Fruit fly (Drosophila melanogaster) whole organism, embryonic: ENCODE results near the gene scrib.
A peak's percentile ranks its signal among the peaks of the same experiment; 100 is the strongest.

ENCODE experiments used
- Bgb ChIP-seq: fragments of 200-800 bp; sonication (Bioruptor generic); IDR thresholded peaks from 2 replicates; pipeline ENCODE4 v1.3.6; 2022; ENCODE audit warnings: missing biosample characterization, missing genetic modification characterization; ENCODE audit not compliant: partially characterized antibody
- BtbVII ChIP-seq: fragments of 200-800 bp; sonication (Bioruptor generic); optimal IDR thresholded peaks from 3 replicates; lab custom pipeline; 2017; ENCODE audit warnings: missing biosample characterization, mild to moderate bottlenecking, missing genetic modification characterization
- CG1024 ChIP-seq: fragments of 200-800 bp; sonication (Bioruptor generic); IDR thresholded peaks from 2 replicates; pipeline ENCODE4 v1.3.6; 2022; ENCODE audit warnings: missing biosample characterization, missing genetic modification characterization
- CG10543 ChIP-seq: fragments of 200-800 bp; sonication (Bioruptor generic); optimal IDR thresholded peaks from 3 replicates; lab custom pipeline; 2017; ENCODE audit warnings: missing biosample characterization, mild to moderate bottlenecking, missing genetic modification characterization, moderate library complexity
- CG11504 ChIP-seq: fragments of 200-800 bp; sonication (Bioruptor generic); optimal IDR thresholded peaks from 3 replicates; lab custom pipeline; 2019; ENCODE audit warnings: missing biosample characterization, mild to moderate bottlenecking, missing genetic modification characterization, moderate library complexity
- CG11696 ChIP-seq: fragments of 200-800 bp; sonication (Bioruptor generic); IDR thresholded peaks from 2 replicates; pipeline ENCODE4 v1.3.6; 2022; ENCODE audit warnings: missing biosample characterization, missing genetic modification characterization
- CG12104 ChIP-seq: fragments of 200-800 bp; sonication (Bioruptor generic); optimal IDR thresholded peaks from 3 replicates; lab custom pipeline; 2016; ENCODE audit warnings: missing biosample characterization, missing genetic modification characterization
- CG12391 ChIP-seq: fragments of 200-800 bp; sonication (Bioruptor generic); optimal IDR thresholded peaks from 3 replicates; lab custom pipeline; 2018; ENCODE audit warnings: missing biosample characterization, mild to moderate bottlenecking, missing genetic modification characterization, moderate library complexity
- CG15514 ChIP-seq: fragments of 200-800 bp; sonication (Bioruptor generic); optimal IDR thresholded peaks from 3 replicates; lab custom pipeline; 2017; ENCODE audit warnings: missing biosample characterization, missing genetic modification characterization, mild to moderate bottlenecking, moderate library complexity, missing genetic modification reagents
- CG17186 ChIP-seq: fragments of 200-800 bp; sonication (Bioruptor generic); optimal IDR thresholded peaks from 3 replicates; lab custom pipeline; 2017; ENCODE audit warnings: missing biosample characterization, missing genetic modification reagents, missing genetic modification characterization
- CG18011 ChIP-seq: fragments of 200-800 bp; sonication (Bioruptor generic); optimal IDR thresholded peaks from 2 replicates; lab custom pipeline; 2017; ENCODE audit warnings: missing biosample characterization, missing genetic modification characterization, mild to moderate bottlenecking, moderate library complexity, missing genotype
- CG2199 ChIP-seq: fragments of 200-800 bp; sonication (Bioruptor generic); IDR thresholded peaks from 3 replicates; pipeline ENCODE4 v1.3.6; 2022; ENCODE audit warnings: missing biosample characterization, missing genetic modification characterization
- CG2712 ChIP-seq: fragments of 200-800 bp; optimal IDR thresholded peaks from 3 replicates; lab custom pipeline; 2019; ENCODE audit warnings: missing biosample characterization, mild to moderate bottlenecking, missing genetic modification characterization, moderate library complexity
- CG2889 ChIP-seq: fragments of 200-800 bp; sonication (Bioruptor generic); IDR thresholded peaks from 3 replicates; pipeline ENCODE4 v1.3.6; 2022; ENCODE audit warnings: missing biosample characterization, missing genetic modification characterization
- CG3065 ChIP-seq: fragments of 200-800 bp; sonication (Bioruptor generic); optimal IDR thresholded peaks from 2 replicates; lab custom pipeline; 2016; ENCODE audit warnings: missing biosample characterization, missing genetic modification characterization
- CG34376 ChIP-seq: fragments of 200-800 bp; sonication (Bioruptor generic); optimal IDR thresholded peaks from 2 replicates; lab custom pipeline; 2018; ENCODE audit warnings: missing biosample characterization, mild to moderate bottlenecking, missing genetic modification characterization
- CG3838 ChIP-seq: fragments of 200-800 bp; sonication (Bioruptor generic); optimal IDR thresholded peaks from 3 replicates; lab custom pipeline; 2016; ENCODE audit warnings: missing biosample characterization, missing genetic modification characterization
- CG4360 ChIP-seq: fragments of 200-800 bp; sonication (Bioruptor generic); IDR thresholded peaks from 2 replicates; pipeline ENCODE4 v1.3.6; 2022; ENCODE audit warnings: missing biosample characterization, missing genetic modification characterization
- CG4854 ChIP-seq: fragments of 200-800 bp; sonication (Bioruptor generic); optimal IDR thresholded peaks from 2 replicates; lab custom pipeline; 2016; ENCODE audit warnings: missing biosample characterization, missing genetic modification characterization, inconsistent platforms
- CG7963 ChIP-seq: fragments of 200-800 bp; sonication (Bioruptor generic); IDR thresholded peaks from 3 replicates; pipeline ENCODE4 v1.3.6; 2022; ENCODE audit warnings: missing biosample characterization, missing genetic modification characterization; ENCODE audit not compliant: partially characterized antibody
- CG8765 ChIP-seq: fragments of 200-800 bp; sonication (Bioruptor generic); IDR thresholded peaks from 2 replicates; pipeline ENCODE4 v1.3.6; 2022; ENCODE audit warnings: missing biosample characterization, missing genetic modification characterization
- Dip2 ChIP-seq: fragments of 200-800 bp; sonication (Bioruptor generic); IDR thresholded peaks from 2 replicates; pipeline ENCODE4 v1.3.6; 2022; ENCODE audit warnings: missing biosample characterization, missing genetic modification characterization
- Doc2 ChIP-seq: fragments of 200-800 bp; sonication (Bioruptor generic); IDR thresholded peaks from 2 replicates; pipeline ENCODE4 v1.3.6; 2022; ENCODE audit warnings: missing biosample characterization, missing genetic modification characterization
- ERR ChIP-seq: fragments of 200-800 bp; sonication (Bioruptor generic); optimal IDR thresholded peaks from 2 replicates; lab custom pipeline; 2016; ENCODE audit warnings: missing biosample characterization, missing genetic modification characterization
- Myb ChIP-seq: fragments of 200-800 bp; sonication (Bioruptor generic); optimal IDR thresholded peaks from 2 replicates; lab custom pipeline; 2016; ENCODE audit warnings: missing biosample characterization, missing genetic modification characterization
- Ptx1 ChIP-seq: fragments of 200-800 bp; sonication (Bioruptor generic); IDR thresholded peaks from 2 replicates; pipeline ENCODE4 v1.3.6; 2022; ENCODE audit warnings: missing biosample characterization, missing genetic modification characterization
- Xbp1 ChIP-seq: fragments of 200-800 bp; sonication (Bioruptor generic); optimal IDR thresholded peaks from 3 replicates; lab custom pipeline; 2016; ENCODE audit warnings: missing biosample characterization, mild to moderate bottlenecking, missing genetic modification characterization
- Xrp1 ChIP-seq: fragments of 200-800 bp; sonication (Bioruptor generic); IDR thresholded peaks from 2 replicates; pipeline ENCODE4 v1.3.6; 2022; ENCODE audit warnings: missing biosample characterization, missing genetic modification characterization
- amos ChIP-seq: fragments of 200-800 bp; sonication (Bioruptor generic); IDR thresholded peaks from 2 replicates; pipeline ENCODE4 v1.3.6; 2022; ENCODE audit warnings: missing biosample characterization, missing genetic modification characterization; ENCODE audit not compliant: partially characterized antibody
- bigmax ChIP-seq: fragments of 200-800 bp; sonication (Bioruptor generic); optimal IDR thresholded peaks from 2 replicates; lab custom pipeline; 2018; ENCODE audit warnings: missing biosample characterization, mild to moderate bottlenecking, missing genetic modification characterization
- bsh ChIP-seq, 2 experiments: fragments of 200-800 bp; sonication (Bioruptor generic); optimal IDR thresholded peaks; 2 replicates each; lab custom pipeline; 2017 to 2018; ENCODE audit warnings: mild to moderate bottlenecking in 2 of 2, missing biosample characterization in 2 of 2, missing genetic modification characterization in 2 of 2, moderate library complexity in 1 of 2
- chm ChIP-seq: fragments of 200-800 bp; sonication (Bioruptor generic); IDR thresholded peaks from 2 replicates; pipeline ENCODE4 v1.3.6; 2022; ENCODE audit warnings: missing biosample characterization, missing genetic modification characterization
- en ChIP-seq: fragments of 200-800 bp; sonication (Bioruptor generic); optimal IDR thresholded peaks from 2 replicates; lab custom pipeline; 2016; ENCODE audit warnings: missing biosample characterization, missing genetic modification characterization
- esg ChIP-seq: fragments of 200-800 bp; sonication (Bioruptor generic); conservative IDR thresholded peaks from 2 replicates; pipeline ENCODE4 v1.3.6; 2022; ENCODE audit warnings: missing biosample characterization, missing genetic modification characterization
- eyg ChIP-seq: fragments of 200-800 bp; sonication (Bioruptor generic); optimal IDR thresholded peaks from 3 replicates; lab custom pipeline; 2016; ENCODE audit warnings: missing biosample characterization, missing genetic modification characterization
- inv ChIP-seq: fragments of 200-800 bp; sonication (Bioruptor generic); IDR thresholded peaks from 2 replicates; pipeline ENCODE4 v1.3.6; 2022; ENCODE audit warnings: missing biosample characterization, missing genetic modification characterization; ENCODE audit not compliant: partially characterized antibody
- kni ChIP-seq: fragments of 200-800 bp; sonication (Bioruptor generic); optimal IDR thresholded peaks from 3 replicates; lab custom pipeline; 2017; ENCODE audit warnings: mild to moderate bottlenecking, missing biosample characterization, missing genetic modification reagents, missing genetic modification characterization
- maf-S ChIP-seq: fragments of 200-800 bp; sonication (Bioruptor generic); optimal IDR thresholded peaks from 2 replicates; lab custom pipeline; 2016; ENCODE audit warnings: missing biosample characterization, missing genetic modification characterization
- mam ChIP-seq: fragments of 200-800 bp; sonication (Bioruptor generic); optimal IDR thresholded peaks from 3 replicates; lab custom pipeline; 2016; ENCODE audit warnings: missing biosample characterization, missing genetic modification characterization
- mirr ChIP-seq: fragments of 200-800 bp; sonication (Bioruptor generic); optimal IDR thresholded peaks from 3 replicates; lab custom pipeline; 2018; ENCODE audit warnings: missing biosample characterization, mild to moderate bottlenecking, missing genetic modification characterization
- oc ChIP-seq: fragments of 200-800 bp; sonication (Bioruptor generic); optimal IDR thresholded peaks from 2 replicates; lab custom pipeline; 2018; ENCODE audit warnings: missing biosample characterization, mild to moderate bottlenecking, missing genetic modification characterization, moderate library complexity
- org-1 ChIP-seq: fragments of 200-800 bp; sonication (Bioruptor generic); optimal IDR thresholded peaks from 2 replicates; lab custom pipeline; 2017; ENCODE audit warnings: missing biosample characterization, missing genetic modification characterization
- pros ChIP-seq: fragments of 200-800 bp; sonication (Bioruptor generic); optimal IDR thresholded peaks from 3 replicates; lab custom pipeline; 2019; ENCODE audit warnings: missing biosample characterization, mild to moderate bottlenecking, missing genetic modification characterization, moderate library complexity
- pum ChIP-seq: fragments of 200-800 bp; sonication (Bioruptor generic); optimal IDR thresholded peaks from 2 replicates; lab custom pipeline; 2016; ENCODE audit warnings: missing biosample characterization, missing genetic modification characterization
- sens-2 ChIP-seq: fragments of 200-800 bp; sonication (Bioruptor generic); IDR thresholded peaks from 2 replicates; pipeline ENCODE4 v1.3.6; 2022; ENCODE audit warnings: missing biosample characterization, missing genetic modification characterization
- sima ChIP-seq: fragments of 200-800 bp; sonication (Bioruptor generic); optimal IDR thresholded peaks from 2 replicates; lab custom pipeline; 2016; ENCODE audit warnings: missing biosample characterization, missing genetic modification characterization
- sob ChIP-seq: fragments of 200-800 bp; sonication (Bioruptor generic); IDR thresholded peaks from 2 replicates; pipeline ENCODE4 v1.3.6; 2022; ENCODE audit warnings: missing biosample characterization, missing genetic modification characterization
- tio ChIP-seq: fragments of 200-800 bp; sonication (Bioruptor generic); optimal IDR thresholded peaks from 2 replicates; lab custom pipeline; 2017; ENCODE audit warnings: missing biosample characterization, missing genetic modification characterization, inconsistent platforms
- zfh1 ChIP-seq: fragments of 200-800 bp; sonication (Bioruptor generic); IDR thresholded peaks from 3 replicates; pipeline ENCODE4 v1.3.6; 2022; ENCODE audit warnings: missing biosample characterization, missing genetic modification characterization

scrib gene

DNA sequence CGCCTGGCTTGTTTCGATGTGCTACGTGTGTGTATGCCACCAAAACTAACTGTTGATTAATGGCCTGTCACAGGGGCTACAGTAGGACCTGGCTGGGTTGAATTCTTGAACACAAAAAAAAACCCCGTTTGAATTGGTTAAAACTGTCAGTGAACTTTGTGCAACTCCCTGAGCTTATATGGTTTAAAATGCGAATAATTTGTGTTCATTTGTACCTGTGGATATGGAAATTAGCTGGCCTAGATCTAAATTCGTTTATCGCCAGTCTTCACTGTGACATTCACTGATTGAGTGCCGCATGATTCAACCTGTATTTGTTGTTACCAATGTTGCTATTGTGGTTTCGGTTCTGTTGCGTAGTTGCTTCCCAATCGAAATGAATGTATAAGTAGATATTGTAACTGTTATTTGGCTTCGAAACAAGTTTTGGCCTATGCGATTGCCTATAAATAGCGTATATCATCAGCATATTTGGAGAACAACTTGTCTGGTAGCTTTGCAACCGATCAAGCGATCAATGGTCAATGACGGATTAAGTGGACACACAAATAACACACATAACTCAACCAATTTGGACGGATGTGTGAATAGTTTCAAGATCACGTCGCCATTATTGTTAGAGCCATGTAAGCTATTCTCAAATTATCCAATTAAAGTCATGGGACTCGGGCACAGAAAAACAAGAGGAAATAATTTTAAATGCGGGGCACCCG is 21.5 kb downstream of the scrib start (continued):
- peak; percentile 57 for TF ChIP-seq maf-S (GFP tag; lab: Kevin White, UChicago)
- TF ChIP-seq CG8765 = peak; percentile 35; the same call in 1 of the 2 replicates
- TF ChIP-seq ERR (GFP tag; lab: Kevin White, UChicago) = peak; percentile 39
- peak; percentile 27 for TF ChIP-seq CG4854 (GFP tag; lab: Kevin White, UChicago)
- peak; percentile 30 for TF ChIP-seq pros (GFP tag; lab: Kevin White, UChicago)
- no peak for TF ChIP-seq CG7963
- TF ChIP-seq amos = no peak
- TF ChIP-seq Xrp1 (GFP tag; lab: Robert Waterston, UW) = peak; percentile 79
- 0 out of 2 replicates have a peak, but pooled peaks have one; percentile 35 for TF ChIP-seq Doc2 (GFP tag; lab: Robert Waterston, UW)
- peak; percentile 44 for TF ChIP-seq CG3065 (GFP tag; lab: Kevin White, UChicago)
- no peak for TF ChIP-seq bigmax (GFP tag; lab: Kevin White, UChicago)
- TF ChIP-seq CG12104 = peak; percentile 59
- peak; percentile 82 for TF ChIP-seq CG11504 (tag; lab: Kevin White, UChicago)
- TF ChIP-seq bsh (GFP tag; optimal IDR thresholded peaks at IDR 0.05; lab: Kevin White, UChicago) = peak in 1 of 2 experiments; percentile 69
- peak; percentile 87 for TF ChIP-seq Ptx1 (GFP tag; lab: Robert Waterston, UW)
- peak; percentile 68; the same call in 2 of the 3 replicates for TF ChIP-seq zfh1 (GFP tag; lab: Robert Waterston, UW)
- TF ChIP-seq Dip2 = no peak
- peak; percentile 41 for TF ChIP-seq BtbVII (GFP tag; lab: Kevin White, UChicago)
- TF ChIP-seq esg (GFP tag; lab: Robert Waterston, UW) = peak; percentile 77
- no peak for TF ChIP-seq inv (GFP tag; lab: Robert Waterston, UW)
- TF ChIP-seq en (GFP tag; lab: Kevin White, UChicago) = peak; percentile 58
- peak; percentile 54 for TF ChIP-seq kni
- peak; percentile 60 for TF ChIP-seq mirr
- 0 out of 2 replicates have a peak, but pooled peaks have one; percentile 20 for TF ChIP-seq CG4360 (GFP tag; lab: Robert Waterston, UW)
- peak; percentile 47 for TF ChIP-seq CG3838
- TF ChIP-seq CG12391 (tag; lab: Kevin White, UChicago) = peak; percentile 77
- no peak for TF ChIP-seq eyg (GFP tag; lab: Kevin White, UChicago)
- no peak for TF ChIP-seq sens-2 (GFP tag; lab: Robert Waterston, UW)
- TF ChIP-seq sima (GFP tag; lab: Kevin White, UChicago) = no peak
- peak; percentile 13 for TF ChIP-seq oc (tag; lab: Kevin White, UChicago)
- TF ChIP-seq CG34376 (GFP tag; lab: Kevin White, UChicago) = peak; percentile 51
- TF ChIP-seq CG11696 (GFP tag; lab: Robert Waterston, UW) = 0 out of 2 replicates have a peak, but pooled peaks have one; percentile 22
- TF ChIP-seq CG15514 (GFP tag; lab: Kevin White, UChicago) = peak; percentile 57
- 0 out of 2 replicates have a peak, but pooled peaks have one; percentile 38 for TF ChIP-seq CG1024
- TF ChIP-seq chm = peak; percentile 62
- no peak for TF ChIP-seq Bgb (GFP tag; lab: Robert Waterston, UW)
- peak; percentile 63 for TF ChIP-seq tio (GFP tag; lab: Kevin White, UChicago)
- TF ChIP-seq CG2712 (tag; lab: Kevin White, UChicago) = peak; percentile 31
- no peak for TF ChIP-seq CG2199 (GFP tag; lab: Robert Waterston, UW)
- TF ChIP-seq CG18011 (GFP tag; lab: Kevin White, UChicago) = peak; percentile 40
- peak; percentile 69 for TF ChIP-seq CG10543 (GFP tag; lab: Kevin White, UChicago)
- TF ChIP-seq sob (GFP tag; lab: Robert Waterston, UW) = peak; percentile 71
- TF ChIP-seq org-1 = peak; percentile 48
- TF ChIP-seq pum (GFP tag; lab: Kevin White, UChicago) = peak; percentile 53
- no peak for TF ChIP-seq CG17186 (GFP tag; lab: Kevin White, UChicago)
- peak; percentile 66; the same call in 2 of the 3 replicates for TF ChIP-seq CG2889 (GFP tag; lab: Robert Waterston, UW)
- TF ChIP-seq mam = peak; percentile 78
- peak; percentile 59 for TF ChIP-seq Myb (GFP tag; lab: Kevin White, UChicago)
- peak; percentile 76 for TF ChIP-seq Xbp1 (GFP tag; lab: Kevin White, UChicago)
